Fruit fly (Drosophila melanogaster): ENCODE data around the gene PVRAP.

dm6 chr3L:5982921-5983546, 14.0 kb upstream of the PVRAP start:
- TF ChIP-seq CG7101 (tag; optimal IDR thresholded peaks at IDR 0.05) = no peak
- TF ChIP-seq Crg-1 (GFP tag; optimal IDR thresholded peaks at IDR 0.05) = no peak
- no peak for TF ChIP-seq ovo (GFP tag; optimal IDR thresholded peaks at IDR 0.05)
- TF ChIP-seq bab1 (GFP tag; optimal IDR thresholded peaks at IDR 0.05) = no peak
